Fruit fly (Drosophila melanogaster) whole organism, embryonic: ENCODE data around the gene cv-c.
A peak's percentile ranks its signal among the peaks of the same experiment; 100 is the strongest.

Experiments
- Antp ChIP-seq: fragments of 200-800 bp; sonication (Bioruptor generic); optimal IDR thresholded peaks from 3 replicates; lab custom pipeline; 2016; ENCODE audit warnings: missing biosample characterization, missing genetic modification characterization
- Awh ChIP-seq: fragments of 200-800 bp; sonication (Bioruptor generic); IDR thresholded peaks from 2 replicates; pipeline ENCODE4, ENCODE4 v1.3.6; 2022; ENCODE audit warnings: missing biosample characterization, missing genetic modification characterization
- CG10267 ChIP-seq: fragments of 200-800 bp; sonication (Bioruptor generic); optimal IDR thresholded peaks from 2 replicates; lab custom pipeline; 2018; ENCODE audit warnings: missing biosample characterization, mild to moderate bottlenecking, missing genetic modification characterization, moderate library complexity
- CG11504 ChIP-seq: fragments of 200-800 bp; sonication (Bioruptor generic); optimal IDR thresholded peaks from 3 replicates; lab custom pipeline; 2019; ENCODE audit warnings: missing biosample characterization, mild to moderate bottlenecking, missing genetic modification characterization, moderate library complexity
- CG11560 ChIP-seq: fragments of 200-800 bp; sonication (Bioruptor generic); IDR thresholded peaks from 3 replicates; pipeline ENCODE4 v1.3.6; 2022; ENCODE audit warnings: missing biosample characterization, missing genetic modification characterization
- CG11695 ChIP-seq: fragments of 200-800 bp; sonication (Bioruptor generic); IDR thresholded peaks from 3 replicates; pipeline ENCODE4 v1.3.6; 2022; ENCODE audit warnings: missing biosample characterization, missing genetic modification characterization
- CG11696 ChIP-seq: fragments of 200-800 bp; sonication (Bioruptor generic); IDR thresholded peaks from 2 replicates; pipeline ENCODE4 v1.3.6; 2022; ENCODE audit warnings: missing biosample characterization, missing genetic modification characterization
- CG12769 ChIP-seq: fragments of 200-800 bp; sonication (Bioruptor generic); optimal IDR thresholded peaks from 2 replicates; lab custom pipeline; 2019; ENCODE audit warnings: missing biosample characterization, mild to moderate bottlenecking, missing genetic modification characterization, moderate library complexity
- CG14965 ChIP-seq: fragments of 200-800 bp; sonication (Bioruptor generic); optimal IDR thresholded peaks from 2 replicates; lab custom pipeline; 2016; ENCODE audit warnings: missing biosample characterization, missing genetic modification characterization, borderline replicate concordance
- CG15011 ChIP-seq: fragments of 200-800 bp; sonication (Bioruptor generic); optimal IDR thresholded peaks from 3 replicates; lab custom pipeline; 2018; ENCODE audit warnings: missing biosample characterization, mild to moderate bottlenecking, missing genetic modification characterization
- CG16779 ChIP-seq: fragments of 200-800 bp; sonication (Bioruptor generic); IDR thresholded peaks from 2 replicates; pipeline ENCODE4 v1.3.6; 2022; ENCODE audit warnings: missing biosample characterization, missing genetic modification characterization
- CG16815 ChIP-seq: fragments of 200-800 bp; sonication (Bioruptor generic); optimal IDR thresholded peaks from 3 replicates; lab custom pipeline; 2017; ENCODE audit warnings: missing biosample characterization, mild to moderate bottlenecking, missing genetic modification characterization
- CG17328 ChIP-seq: fragments of 200-800 bp; sonication (Bioruptor generic); IDR thresholded peaks from 2 replicates; pipeline ENCODE4 v1.3.6; 2022; ENCODE audit warnings: missing biosample characterization, missing genetic modification characterization
- CG18011 ChIP-seq: fragments of 200-800 bp; sonication (Bioruptor generic); optimal IDR thresholded peaks from 2 replicates; lab custom pipeline; 2017; ENCODE audit warnings: missing biosample characterization, missing genetic modification characterization, mild to moderate bottlenecking, moderate library complexity, missing genotype
- CG18599 ChIP-seq: fragments of 200-800 bp; sonication (Bioruptor generic); optimal IDR thresholded peaks from 3 replicates; lab custom pipeline; 2017; ENCODE audit warnings: missing biosample characterization, missing genetic modification characterization, mild to moderate bottlenecking, moderate library complexity, missing genetic modification reagents
- CG18619 ChIP-seq: fragments of 200-800 bp; sonication (Bioruptor generic); optimal IDR thresholded peaks from 3 replicates; lab custom pipeline; 2017; ENCODE audit warnings: missing biosample characterization, mild to moderate bottlenecking, missing genetic modification characterization
- CG30020 ChIP-seq: fragments of 200-800 bp; optimal IDR thresholded peaks from 2 replicates; lab custom pipeline; 2019; ENCODE audit warnings: missing biosample characterization, mild to moderate bottlenecking, missing genetic modification characterization, moderate library complexity
- CG32767 ChIP-seq: fragments of 200-800 bp; sonication (Bioruptor generic); IDR thresholded peaks from 2 replicates; pipeline ENCODE4 v1.3.6; 2022; ENCODE audit warnings: missing biosample characterization, missing genetic modification characterization
- CG6254 ChIP-seq: fragments of 200-800 bp; sonication (Bioruptor generic); optimal IDR thresholded peaks from 3 replicates; lab custom pipeline; 2017; ENCODE audit warnings: mild to moderate bottlenecking, missing biosample characterization, missing genetic modification reagents, missing genetic modification characterization
- CG6272 ChIP-seq: fragments of 200-800 bp; sonication (Bioruptor generic); IDR thresholded peaks from 2 replicates; pipeline ENCODE4 v1.3.6; 2022; ENCODE audit warnings: missing biosample characterization, missing genetic modification characterization
- CG7556 ChIP-seq: fragments of 200-800 bp; sonication (Bioruptor generic); optimal IDR thresholded peaks from 2 replicates; lab custom pipeline; 2017; ENCODE audit warnings: missing biosample characterization, mild to moderate bottlenecking, missing genetic modification characterization
- CG9215 ChIP-seq: fragments of 200-800 bp; sonication (Bioruptor generic); IDR thresholded peaks from 2 replicates; pipeline ENCODE4 v1.3.6; 2022; ENCODE audit warnings: missing biosample characterization, missing genetic modification characterization
- CG9437 ChIP-seq: fragments of 200-800 bp; sonication (Bioruptor generic); optimal IDR thresholded peaks from 2 replicates; lab custom pipeline; 2018; ENCODE audit warnings: missing biosample characterization, mild to moderate bottlenecking, missing genetic modification characterization
- Drgx ChIP-seq: fragments of 200-800 bp; sonication (Bioruptor generic); IDR thresholded peaks from 2 replicates; pipeline ENCODE4 v1.3.6; 2022; ENCODE audit warnings: missing biosample characterization, missing genetic modification characterization
- Gug ChIP-seq: fragments of 200-800 bp; sonication (Bioruptor generic); IDR thresholded peaks from 4 replicates; pipeline ENCODE4 v1.3.6; 2022; ENCODE audit warnings: missing biosample characterization, missing genetic modification characterization
- Mad ChIP-seq: fragments of 200-800 bp; sonication (Bioruptor generic); optimal IDR thresholded peaks from 2 replicates; lab custom pipeline; 2016; ENCODE audit warnings: missing biosample characterization, missing genetic modification characterization
- Nf-YA ChIP-seq: fragments of 200-800 bp; sonication (Bioruptor generic); IDR thresholded peaks from 2 replicates; pipeline ENCODE4 v1.3.6; 2022; ENCODE audit warnings: missing biosample characterization, missing genetic modification characterization
- Ssrp ChIP-seq: fragments of 200-800 bp; sonication (Bioruptor generic); optimal IDR thresholded peaks from 2 replicates; lab custom pipeline; 2018; ENCODE audit warnings: missing biosample characterization, mild to moderate bottlenecking, missing genetic modification characterization, moderate library complexity
- ac ChIP-seq: fragments of 200-800 bp; sonication (Bioruptor generic); optimal IDR thresholded peaks from 3 replicates; lab custom pipeline; 2017; ENCODE audit warnings: missing biosample characterization, mild to moderate bottlenecking, missing genetic modification characterization
- ase ChIP-seq: fragments of 200-800 bp; sonication (Bioruptor generic); IDR thresholded peaks from 3 replicates; pipeline ENCODE4 v1.3.6; 2022; ENCODE audit warnings: missing biosample characterization, missing genetic modification characterization
- ato ChIP-seq: fragments of 200-800 bp; sonication (Bioruptor generic); IDR thresholded peaks from 2 replicates; pipeline ENCODE4 v1.3.6; 2022; ENCODE audit warnings: missing biosample characterization, missing genetic modification characterization; ENCODE audit not compliant: partially characterized antibody
- bowl ChIP-seq: fragments of 200-800 bp; sonication (Bioruptor generic); IDR thresholded peaks from 2 replicates; pipeline ENCODE4 v1.3.6; 2022; ENCODE audit warnings: missing biosample characterization, missing genetic modification characterization
- br ChIP-seq: fragments of >200 bp; optimal IDR thresholded peaks from 2 replicates; lab custom pipeline; 2017
- corto ChIP-seq: fragments of 200-800 bp; sonication (Bioruptor generic); optimal IDR thresholded peaks from 2 replicates; lab custom pipeline; 2016; ENCODE audit warnings: missing biosample characterization, mild to moderate bottlenecking, missing genetic modification characterization, moderate library complexity
- da ChIP-seq: fragments of 200-800 bp; sonication (Bioruptor generic); optimal IDR thresholded peaks from 2 replicates; lab custom pipeline; 2016; ENCODE audit warnings: missing biosample characterization, missing genetic modification characterization
- dpn ChIP-seq, 2 experiments: fragments of 200-800 bp; sonication (Bioruptor generic); optimal IDR thresholded peaks; 3 replicates each; lab custom pipeline; 2016; ENCODE audit warnings: missing biosample characterization in 2 of 2, missing genetic modification characterization in 2 of 2
- hkb ChIP-seq, 2 experiments: fragments of 200-800 bp in 1 of 2; fragments of >200 bp in 1 of 2; sonication (Bioruptor generic) in 1 of 2; IDR thresholded peaks in 1 of 2; optimal IDR thresholded peaks in 1 of 2; 2 replicates each; pipeline versions ENCODE4 v1.3.6 to Lab custom; 2017 to 2022; ENCODE audit warnings: missing biosample characterization in 1 of 2, missing genetic modification characterization in 1 of 2
- ind ChIP-seq: fragments of 200-800 bp; sonication (Bioruptor generic); optimal IDR thresholded peaks from 3 replicates; lab custom pipeline; 2016; ENCODE audit warnings: missing biosample characterization, missing genetic modification characterization
- klu ChIP-seq: fragments of 200-800 bp; sonication (Bioruptor generic); IDR thresholded peaks from 2 replicates; pipeline ENCODE4 v1.3.6; 2022; ENCODE audit warnings: missing biosample characterization, missing genetic modification characterization
- onecut ChIP-seq: fragments of 200-800 bp; sonication (Bioruptor generic); IDR thresholded peaks from 2 replicates; pipeline ENCODE4 v1.3.6; 2022; ENCODE audit warnings: missing biosample characterization, missing genetic modification characterization
- pfk ChIP-seq: fragments of 200-800 bp; sonication (Bioruptor generic); optimal IDR thresholded peaks from 2 replicates; lab custom pipeline; 2018; ENCODE audit warnings: missing biosample characterization, mild to moderate bottlenecking, missing genetic modification characterization, moderate library complexity
- pnt ChIP-seq: fragments of 200-800 bp; sonication (Bioruptor generic); optimal IDR thresholded peaks from 3 replicates; lab custom pipeline; 2016; ENCODE audit warnings: missing biosample characterization, missing genetic modification characterization
- prd ChIP-seq, 3 experiments: fragments of >200 bp in 2 of 3; fragments of 200-800 bp in 1 of 3; sonication (Bioruptor generic) in 1 of 3; optimal IDR thresholded peaks in 2 of 3; IDR thresholded peaks in 1 of 3; 2 replicates in 2 of 3; 3 replicates in 1 of 3; pipeline versions ENCODE4 v1.3.6 to Lab custom; 2017 to 2022; ENCODE audit warnings: missing biosample characterization in 1 of 3, missing genetic modification characterization in 1 of 3
- salm ChIP-seq: fragments of 200-800 bp; sonication (Bioruptor generic); optimal IDR thresholded peaks from 2 replicates; lab custom pipeline; 2018; ENCODE audit warnings: missing biosample characterization, mild to moderate bottlenecking, missing genetic modification characterization
- slou ChIP-seq: fragments of 200-800 bp; sonication (Bioruptor generic); optimal IDR thresholded peaks from 3 replicates; lab custom pipeline; 2016; ENCODE audit warnings: missing biosample characterization, missing genetic modification characterization
- tup ChIP-seq: fragments of 200-800 bp; sonication (Bioruptor generic); optimal IDR thresholded peaks from 2 replicates; lab custom pipeline; 2016; ENCODE audit warnings: missing biosample characterization, mild to moderate bottlenecking, missing genetic modification characterization, moderate library complexity
- unc-4 ChIP-seq: fragments of 200-800 bp; sonication (Bioruptor generic); IDR thresholded peaks from 2 replicates; pipeline ENCODE4 v1.3.6; 2022; ENCODE audit warnings: missing biosample characterization, missing genetic modification characterization; ENCODE audit not compliant: partially characterized antibody
- wor ChIP-seq: fragments of 200-800 bp; sonication (Bioruptor generic); IDR thresholded peaks from 2 replicates; pipeline ENCODE4 v1.3.6; 2022; ENCODE audit warnings: missing biosample characterization, missing genetic modification characterization

Gene cv-c

DNA sequence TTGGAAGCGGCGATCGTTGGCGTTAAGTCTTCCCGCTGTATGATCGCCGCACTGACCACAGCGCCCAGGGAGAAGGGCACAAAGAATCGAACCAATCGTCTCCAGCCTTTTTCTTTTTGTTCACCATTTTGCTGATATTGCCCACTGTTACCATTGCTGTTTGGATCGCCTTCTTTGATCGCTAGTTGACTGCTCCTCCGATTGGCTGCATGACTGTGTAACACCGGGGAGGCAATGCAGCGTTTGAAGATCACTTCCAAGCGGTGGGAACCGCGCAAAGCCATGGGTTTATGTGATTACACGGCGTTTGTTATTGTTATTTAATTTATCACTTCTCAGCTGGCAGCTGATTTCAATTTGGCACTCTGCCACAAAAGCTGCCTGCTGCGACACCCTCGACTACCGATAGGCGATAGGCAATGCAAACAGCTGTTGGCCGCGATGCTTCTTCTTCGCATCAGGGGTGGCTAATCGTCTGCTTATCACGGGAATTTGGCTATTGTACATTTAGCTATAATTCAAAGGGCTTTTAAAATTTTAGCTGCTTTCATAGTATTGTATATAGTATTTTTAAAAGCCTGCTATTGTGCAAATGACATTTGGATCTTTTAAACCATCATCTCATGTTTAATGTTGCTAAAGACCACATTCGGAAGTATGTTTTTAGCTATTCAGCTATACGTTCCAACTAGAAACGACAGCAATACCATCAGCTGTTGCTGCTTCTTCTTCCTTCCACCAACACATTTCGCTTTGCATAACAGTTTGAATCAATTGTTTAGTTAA, 29.8 kb upstream of the cv-c start, which contains the start of the genes HtrA2 and mRpL11 (continued):
- TF ChIP-seq CG11504 (tag; lab: Kevin White, UChicago) (peak; percentile 71), CG10267 (tag; lab: Kevin White, UChicago) (peak; percentile 77), salm (no peak), ato (GFP tag; lab: Robert Waterston, UW) (0 out of 2 replicates have a peak, but pooled peaks have one; percentile 12), CG30020 (tag; lab: Kevin White, UChicago) (peak; percentile 54), Ssrp (tag; lab: Kevin White, UChicago) (peak; percentile 54), br (lab: Kevin White, UChicago) (no peak), CG18619 (peak; percentile 44), dpn (GFP tag; optimal IDR thresholded peaks at IDR 0.05; lab: Kevin White, UChicago) (peak; percentile 64 to 66), ac (GFP tag; lab: Kevin White, UChicago) (no peak), CG6254 (no peak), CG6272 (peak; percentile 30; the same call in 1 of the 2 replicates), ase (GFP tag; lab: Robert Waterston, UW) (0 out of 3 replicates have a peak, but pooled peaks have one; percentile 10), CG9437 (peak; percentile 25), Gug (peak; percentile 53; the same call in 1 of the 4 replicates), CG11695 (GFP tag; lab: Robert Waterston, UW) (no peak), Awh (no peak), hkb (optimal IDR thresholded peaks at IDR 0.05; lab: Kevin White, UChicago) (peak; percentile 22), hkb (GFP tag; IDR thresholded peaks at IDR 0.05; lab: Robert Waterston, UW) (no peak), CG18599 (GFP tag; lab: Kevin White, UChicago) (no peak), onecut (GFP tag; lab: Robert Waterston, UW) (no peak), CG11560 (tag; lab: Robert Waterston, UW) (no peak), prd (optimal IDR thresholded peaks at IDR 0.05; lab: Kevin White, UChicago) (no peak), prd (GFP tag; IDR thresholded peaks at IDR 0.05; lab: Robert Waterston, UW) (peak; percentile 66; the same call in 1 of the 3 replicates), pfk (no peak), CG7556 (GFP tag; lab: Kevin White, UChicago) (no peak), slou (GFP tag; lab: Kevin White, UChicago) (peak; percentile 57), corto (GFP tag; lab: Kevin White, UChicago) (no peak), tup (no peak), Mad (GFP tag; lab: Kevin White, UChicago) (peak; percentile 69), da (GFP tag; lab: Kevin White, UChicago) (no peak), CG16779 (GFP tag; lab: Robert Waterston, UW) (no peak), CG32767 (GFP tag; lab: Robert Waterston, UW) (no peak), wor (GFP tag; lab: Robert Waterston, UW) (no peak), CG15011 (GFP tag; lab: Kevin White, UChicago) (no peak), unc-4 (GFP tag; lab: Robert Waterston, UW) (0 out of 2 replicates have a peak, but pooled peaks have one; percentile 31), CG18011 (GFP tag; lab: Kevin White, UChicago) (peak; percentile 99), CG12769 (tag; lab: Kevin White, UChicago) (peak; percentile 46), CG14965 (GFP tag; lab: Kevin White, UChicago) (no peak), bowl (no peak), Drgx (GFP tag; lab: Robert Waterston, UW) (no peak), Nf-YA (GFP tag; lab: Robert Waterston, UW) (no peak), CG17328 (GFP tag; lab: Robert Waterston, UW) (no peak), CG9215 (GFP tag; lab: Robert Waterston, UW) (no peak; the same call in 1 of the 2 replicates), CG16815 (GFP tag; lab: Kevin White, UChicago) (peak; percentile 37), Antp (GFP tag; lab: Kevin White, UChicago) (peak; percentile 61), klu (GFP tag; lab: Robert Waterston, UW) (peak; percentile 21; the same call in 1 of the 2 replicates), CG11696 (GFP tag; lab: Robert Waterston, UW) (no peak), pnt (GFP tag; lab: Kevin White, UChicago) (peak; percentile 30), ind (peak; percentile 56)
